Fruit fly (Drosophila melanogaster) whole organism, embryonic: ENCODE measurements around the gene Ubi-p63E.

Source experiments
- Antp ChIP-seq: fragments of 200-800 bp; sonication (Bioruptor generic); optimal IDR thresholded peaks from 3 replicates; lab custom pipeline; 2016; ENCODE audit warnings: missing biosample characterization, missing genetic modification characterization
- CG10267 ChIP-seq: fragments of 200-800 bp; sonication (Bioruptor generic); optimal IDR thresholded peaks from 2 replicates; lab custom pipeline; 2018; ENCODE audit warnings: missing biosample characterization, mild to moderate bottlenecking, missing genetic modification characterization, moderate library complexity
- CG11504 ChIP-seq: fragments of 200-800 bp; sonication (Bioruptor generic); optimal IDR thresholded peaks from 3 replicates; lab custom pipeline; 2019; ENCODE audit warnings: missing biosample characterization, mild to moderate bottlenecking, missing genetic modification characterization, moderate library complexity
- CG12071 ChIP-seq: fragments of 200-800 bp; sonication (Bioruptor generic); optimal IDR thresholded peaks from 3 replicates; lab custom pipeline; 2018; ENCODE audit warnings: missing biosample characterization, mild to moderate bottlenecking, missing genetic modification characterization
- CG12299 ChIP-seq: fragments of 200-800 bp; sonication (Bioruptor generic); optimal IDR thresholded peaks from 2 replicates; lab custom pipeline; 2018; ENCODE audit warnings: missing biosample characterization, mild to moderate bottlenecking, missing genetic modification characterization
- CG12659 ChIP-seq: fragments of 200-800 bp; sonication (Bioruptor generic); optimal IDR thresholded peaks from 3 replicates; lab custom pipeline; 2017; ENCODE audit warnings: mild to moderate bottlenecking, missing biosample characterization, missing genetic modification reagents, missing genetic modification characterization
- CG13123 ChIP-seq: fragments of 200-800 bp; sonication (Bioruptor generic); optimal IDR thresholded peaks from 2 replicates; lab custom pipeline; 2016; ENCODE audit warnings: missing biosample characterization, missing genetic modification characterization
- CG13424 ChIP-seq: fragments of 200-800 bp; sonication (Bioruptor generic); optimal IDR thresholded peaks from 2 replicates; lab custom pipeline; 2019; ENCODE audit warnings: missing biosample characterization, mild to moderate bottlenecking, missing genetic modification characterization, moderate library complexity
- CG14014 ChIP-seq: fragments of 200-800 bp; sonication (Bioruptor generic); IDR thresholded peaks from 2 replicates; pipeline ENCODE4 v1.3.6; 2022; ENCODE audit warnings: missing biosample characterization, missing genetic modification characterization
- CG14667 ChIP-seq: fragments of 200-800 bp; sonication (Bioruptor generic); IDR thresholded peaks from 2 replicates; pipeline ENCODE4 v1.3.6; 2022; ENCODE audit warnings: missing biosample characterization, missing genetic modification characterization
- CG14710 ChIP-seq: fragments of 200-800 bp; sonication (Bioruptor generic); optimal IDR thresholded peaks from 3 replicates; lab custom pipeline; 2019; ENCODE audit warnings: missing biosample characterization, mild to moderate bottlenecking, missing genetic modification characterization, moderate library complexity
- CG15601 ChIP-seq: fragments of 200-800 bp; sonication (Bioruptor generic); optimal IDR thresholded peaks from 3 replicates; lab custom pipeline; 2019; ENCODE audit warnings: missing biosample characterization, mild to moderate bottlenecking, missing genetic modification characterization, moderate library complexity
- CG15696 ChIP-seq: fragments of 200-800 bp; sonication (Bioruptor generic); optimal IDR thresholded peaks from 2 replicates; lab custom pipeline; 2019; ENCODE audit warnings: missing biosample characterization, mild to moderate bottlenecking, missing genetic modification characterization, moderate library complexity
- CG17912 ChIP-seq: fragments of 200-800 bp; sonication (Bioruptor generic); optimal IDR thresholded peaks from 2 replicates; lab custom pipeline; 2018; ENCODE audit warnings: missing biosample characterization, mild to moderate bottlenecking, missing genetic modification characterization
- CG18619 ChIP-seq: fragments of 200-800 bp; sonication (Bioruptor generic); optimal IDR thresholded peaks from 3 replicates; lab custom pipeline; 2017; ENCODE audit warnings: missing biosample characterization, mild to moderate bottlenecking, missing genetic modification characterization
- CG2116 ChIP-seq: fragments of 200-800 bp; sonication (Bioruptor generic); optimal IDR thresholded peaks from 3 replicates; lab custom pipeline; 2018; ENCODE audit warnings: missing biosample characterization, mild to moderate bottlenecking, missing genetic modification characterization
- CG3281 ChIP-seq: fragments of 200-800 bp; sonication (Bioruptor generic); optimal IDR thresholded peaks from 3 replicates; lab custom pipeline; 2017; ENCODE audit warnings: missing biosample characterization, mild to moderate bottlenecking, missing genetic modification characterization
- CG34376 ChIP-seq: fragments of 200-800 bp; sonication (Bioruptor generic); optimal IDR thresholded peaks from 2 replicates; lab custom pipeline; 2018; ENCODE audit warnings: missing biosample characterization, mild to moderate bottlenecking, missing genetic modification characterization
- CG8944 ChIP-seq: fragments of 200-800 bp; sonication (Bioruptor generic); optimal IDR thresholded peaks from 3 replicates; lab custom pipeline; 2016; ENCODE audit warnings: missing biosample characterization, missing genetic modification characterization
- CG9932 ChIP-seq: fragments of 200-800 bp; sonication (Bioruptor generic); IDR thresholded peaks from 2 replicates; pipeline ENCODE4 v1.3.6; 2022; ENCODE audit warnings: missing biosample characterization, missing genetic modification characterization
- Dek ChIP-seq: fragments of 200-800 bp; sonication (Bioruptor generic); optimal IDR thresholded peaks from 3 replicates; lab custom pipeline; 2019; ENCODE audit warnings: missing biosample characterization, mild to moderate bottlenecking, missing genetic modification characterization, moderate library complexity
- Dip2 ChIP-seq: fragments of 200-800 bp; sonication (Bioruptor generic); IDR thresholded peaks from 2 replicates; pipeline ENCODE4 v1.3.6; 2022; ENCODE audit warnings: missing biosample characterization, missing genetic modification characterization
- Doc2 ChIP-seq: fragments of 200-800 bp; sonication (Bioruptor generic); IDR thresholded peaks from 2 replicates; pipeline ENCODE4 v1.3.6; 2022; ENCODE audit warnings: missing biosample characterization, missing genetic modification characterization
- Ets97D ChIP-seq: fragments of 200-800 bp; sonication (Bioruptor generic); optimal IDR thresholded peaks from 3 replicates; lab custom pipeline; 2016; ENCODE audit warnings: missing biosample characterization, missing genetic modification characterization
- GATAe ChIP-seq: fragments of 200-800 bp; sonication (Bioruptor generic); conservative IDR thresholded peaks from 2 replicates; pipeline ENCODE4 v1.3.6; 2022; ENCODE audit warnings: missing biosample characterization, missing genetic modification characterization
- H15 ChIP-seq: fragments of 200-800 bp; sonication (Bioruptor generic); IDR thresholded peaks from 3 replicates; pipeline ENCODE4 v1.3.6; 2022; ENCODE audit warnings: missing biosample characterization, missing genetic modification characterization
- MBD-R2 ChIP-seq: fragments of 200-800 bp; sonication (Bioruptor generic); IDR thresholded peaks from 2 replicates; pipeline ENCODE4 v1.3.6; 2022; ENCODE audit warnings: missing biosample characterization, missing genetic modification characterization
- MESR4 ChIP-seq: fragments of 200-800 bp; sonication (Bioruptor generic); optimal IDR thresholded peaks from 2 replicates; lab custom pipeline; 2018; ENCODE audit warnings: missing biosample characterization, mild to moderate bottlenecking, missing genetic modification characterization, moderate library complexity
- Mes4 ChIP-seq: fragments of 200-800 bp; sonication (Bioruptor generic); optimal IDR thresholded peaks from 2 replicates; lab custom pipeline; 2016; ENCODE audit warnings: missing biosample characterization, missing genetic modification characterization
- NC2β ChIP-seq: fragments of 200-800 bp; sonication (Bioruptor generic); optimal IDR thresholded peaks from 2 replicates; lab custom pipeline; 2016; ENCODE audit warnings: missing biosample characterization, missing genetic modification characterization
- Pdp1 ChIP-seq, 2 experiments: fragments of 200-800 bp; sonication (Bioruptor generic); optimal IDR thresholded peaks; 3 replicates each; lab custom pipeline; 2016; ENCODE audit warnings: missing biosample characterization in 2 of 2, missing genetic modification characterization in 2 of 2, mild to moderate bottlenecking in 1 of 2, moderate library complexity in 1 of 2
- dmrt11E ChIP-seq: fragments of 200-800 bp; sonication (Bioruptor generic); optimal IDR thresholded peaks from 3 replicates; lab custom pipeline; 2018; ENCODE audit warnings: missing biosample characterization, mild to moderate bottlenecking, missing genetic modification characterization, moderate library complexity
- fru ChIP-seq: fragments of >200 bp; optimal IDR thresholded peaks from 2 replicates; lab custom pipeline; 2017
- fu2 ChIP-seq: fragments of 200-800 bp; sonication (Bioruptor generic); optimal IDR thresholded peaks from 2 replicates; lab custom pipeline; 2016; ENCODE audit warnings: missing biosample characterization, missing genetic modification characterization
- gce ChIP-seq: fragments of 200-800 bp; sonication (Bioruptor generic); IDR thresholded peaks from 3 replicates; pipeline ENCODE4 v1.3.6; 2022; ENCODE audit warnings: missing biosample characterization, missing genetic modification characterization
- gfzf ChIP-seq: fragments of 200-800 bp; sonication (Bioruptor generic); optimal IDR thresholded peaks from 2 replicates; lab custom pipeline; 2016; ENCODE audit warnings: missing biosample characterization, mild to moderate bottlenecking, missing genetic modification characterization, moderate library complexity
- insv ChIP-seq, 2 experiments: fragments of 200-800 bp; sonication (Bioruptor generic); optimal IDR thresholded peaks; 3 replicates each; lab custom pipeline; 2016 to 2018; ENCODE audit warnings: missing biosample characterization in 2 of 2, missing genetic modification characterization in 2 of 2
- nom ChIP-seq: fragments of 200-800 bp; sonication (Bioruptor generic); optimal IDR thresholded peaks from 2 replicates; lab custom pipeline; 2017; ENCODE audit warnings: missing biosample characterization, missing genetic modification characterization, mild to moderate bottlenecking, moderate library complexity, missing genetic modification reagents
- org-1 ChIP-seq: fragments of 200-800 bp; sonication (Bioruptor generic); optimal IDR thresholded peaks from 2 replicates; lab custom pipeline; 2017; ENCODE audit warnings: missing biosample characterization, missing genetic modification characterization
- pros ChIP-seq: fragments of 200-800 bp; sonication (Bioruptor generic); optimal IDR thresholded peaks from 3 replicates; lab custom pipeline; 2019; ENCODE audit warnings: missing biosample characterization, mild to moderate bottlenecking, missing genetic modification characterization, moderate library complexity
- row ChIP-seq: fragments of 200-800 bp; sonication (Bioruptor generic); IDR thresholded peaks from 3 replicates; pipeline ENCODE4 v1.3.6; 2022; ENCODE audit warnings: missing biosample characterization, missing genetic modification characterization
- salm ChIP-seq: fragments of 200-800 bp; sonication (Bioruptor generic); optimal IDR thresholded peaks from 2 replicates; lab custom pipeline; 2018; ENCODE audit warnings: missing biosample characterization, mild to moderate bottlenecking, missing genetic modification characterization
- slp2 ChIP-seq: fragments of 200-800 bp; sonication (Bioruptor generic); optimal IDR thresholded peaks from 2 replicates; lab custom pipeline; 2016; ENCODE audit warnings: missing biosample characterization, missing genetic modification characterization
- so ChIP-seq: fragments of 200-800 bp; sonication (Bioruptor generic); IDR thresholded peaks from 3 replicates; pipeline ENCODE4 v1.3.6; 2022; ENCODE audit warnings: missing biosample characterization, missing genetic modification characterization
- sob ChIP-seq: fragments of 200-800 bp; sonication (Bioruptor generic); IDR thresholded peaks from 2 replicates; pipeline ENCODE4 v1.3.6; 2022; ENCODE audit warnings: missing biosample characterization, missing genetic modification characterization
- sug ChIP-seq: fragments of 200-800 bp; optimal IDR thresholded peaks from 2 replicates; lab custom pipeline; 2019; ENCODE audit warnings: missing biosample characterization, mild to moderate bottlenecking, missing genetic modification characterization, moderate library complexity
- trem ChIP-seq: fragments of 200-800 bp; optimal IDR thresholded peaks from 3 replicates; lab custom pipeline; 2019; ENCODE audit warnings: missing biosample characterization, mild to moderate bottlenecking, missing genetic modification characterization, moderate library complexity
- wdn ChIP-seq: fragments of 200-800 bp; sonication (Bioruptor generic); IDR thresholded peaks from 2 replicates; pipeline ENCODE4 v1.3.6; 2022; ENCODE audit warnings: missing biosample characterization, missing genetic modification characterization
- zfh2 ChIP-seq: fragments of 200-800 bp; sonication (Bioruptor generic); optimal IDR thresholded peaks from 2 replicates; lab custom pipeline; 2016; ENCODE audit warnings: missing biosample characterization, missing genetic modification characterization

The Ubi-p63E gene

DNA sequence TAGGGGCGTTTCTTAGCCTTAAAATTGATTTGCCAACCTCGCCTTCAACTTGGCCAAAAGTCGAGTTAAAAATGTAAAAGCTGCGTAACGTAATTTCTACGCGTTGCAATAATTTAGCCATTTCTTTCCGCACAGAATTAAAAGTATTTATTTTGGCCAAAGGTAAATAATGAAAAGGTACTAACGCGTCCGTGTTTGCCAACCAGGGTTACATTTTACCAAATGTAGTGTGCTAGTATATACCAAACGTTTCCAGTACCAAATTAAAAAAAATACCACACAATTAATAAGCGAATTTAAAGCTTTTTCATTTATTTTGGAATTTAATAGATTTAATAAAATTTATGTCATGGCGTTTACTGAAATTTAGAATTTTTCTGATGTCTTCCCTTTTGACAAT is 4.0 kb downstream of the Ubi-p63E start, which contains the start of gene Ccz1 (continued):
- TF ChIP-seq row (GFP tag; lab: Robert Waterston, UW): no peak

dm6 chr3L:3896553-3897034 is 6.4 kb downstream of the Ubi-p63E start, which contains the start of the genes Gr63a and Lamtor4:
Gene Gr63a, minus strand, starts transcription at chr3L:3896603.
Gene Lamtor4, plus strand, starts transcription at chr3L:3896900.
- peak; percentile 12 for TF ChIP-seq CG8944
- peak; percentile 96 for TF ChIP-seq CG10267 (tag; lab: Kevin White, UChicago)
- no peak for TF ChIP-seq CG12299 (tag; lab: Kevin White, UChicago)
- TF ChIP-seq gfzf: peak; percentile 85
- peak; percentile 46; the same call in 1 of the 2 replicates for TF ChIP-seq CG9932 (GFP tag; lab: Robert Waterston, UW)
- no peak for TF ChIP-seq H15 (GFP tag; lab: Robert Waterston, UW)
- 0 out of 2 replicates have a peak, but pooled peaks have one; percentile 26 for TF ChIP-seq wdn (GFP tag; lab: Robert Waterston, UW)
- peak; percentile 77 for TF ChIP-seq MESR4
- peak; percentile 6 for TF ChIP-seq CG13424
- no peak for TF ChIP-seq Antp (GFP tag; lab: Kevin White, UChicago)
- peak; percentile 73 for TF ChIP-seq Ets97D
- TF ChIP-seq pros (GFP tag; lab: Kevin White, UChicago): no peak
- no peak for TF ChIP-seq slp2 (GFP tag; lab: Kevin White, UChicago)
- no peak for TF ChIP-seq CG14667 (GFP tag; lab: Robert Waterston, UW)
- TF ChIP-seq CG3281 (GFP tag; lab: Kevin White, UChicago): peak; percentile 10
- TF ChIP-seq NC2β (GFP tag; lab: Kevin White, UChicago): peak; percentile 37
- no peak for TF ChIP-seq CG15696 (tag; lab: Kevin White, UChicago)
- no peak for TF ChIP-seq org-1 (GFP tag; lab: Kevin White, UChicago)
- TF ChIP-seq CG34376 (GFP tag; lab: Kevin White, UChicago): peak; percentile 72
- no peak for TF ChIP-seq fru
- TF ChIP-seq CG13123 (GFP tag; lab: Kevin White, UChicago): no peak
- no peak for TF ChIP-seq dmrt11E (tag; lab: Kevin White, UChicago)
- no peak for TF ChIP-seq CG18619
- TF ChIP-seq CG2116 (GFP tag; lab: Kevin White, UChicago): peak; percentile 69
- peak; percentile 15 for TF ChIP-seq zfh2 (GFP tag; lab: Kevin White, UChicago)
- no peak for TF ChIP-seq CG11504
- no peak for TF ChIP-seq Dek
- no peak for TF ChIP-seq CG14014 (GFP tag; lab: Robert Waterston, UW)
- peak; percentile 81 for TF ChIP-seq MBD-R2 (GFP tag; lab: Robert Waterston, UW)
- no peak for TF ChIP-seq insv (GFP tag; optimal IDR thresholded peaks at IDR 0.05; lab: Kevin White, UChicago)
- no peak for TF ChIP-seq nom
- TF ChIP-seq CG15601: peak; percentile 34
- peak; percentile 43 for TF ChIP-seq sug (tag; lab: Kevin White, UChicago)
- peak in 1 of 2 experiments; percentile 22 for TF ChIP-seq Pdp1 (GFP tag; optimal IDR thresholded peaks at IDR 0.05; lab: Kevin White, UChicago)
- no peak for TF ChIP-seq Doc2 (GFP tag; lab: Robert Waterston, UW)
- TF ChIP-seq gce: no peak
- no peak for TF ChIP-seq Mes4 (GFP tag; lab: Kevin White, UChicago)
- TF ChIP-seq fu2 (GFP tag; lab: Kevin White, UChicago): no peak
- peak; percentile 44 for TF ChIP-seq CG14710 (tag; lab: Kevin White, UChicago)
- TF ChIP-seq salm (tag; lab: Kevin White, UChicago): no peak
- TF ChIP-seq so (GFP tag; lab: Robert Waterston, UW): no peak
- TF ChIP-seq CG17912 (GFP tag; lab: Kevin White, UChicago): peak; percentile 51
- TF ChIP-seq trem (tag; lab: Kevin White, UChicago): peak; percentile 85
- peak; percentile 24; the same call in 1 of the 2 replicates for TF ChIP-seq sob
- no peak for TF ChIP-seq GATAe (GFP tag; lab: Robert Waterston, UW)
- TF ChIP-seq CG12071: no peak
- peak; percentile 36 for TF ChIP-seq CG12659
- no peak for TF ChIP-seq Dip2 (GFP tag; lab: Robert Waterston, UW)
